Fruit fly (Drosophila melanogaster): ENCODE results near the gene CG5707.

dm6 chr3L:2185630-2186029 lies 6.4 kb downstream of the CG5707 start, which contains the start of gene CG13810:
- TF ChIP-seq CG12155 (GFP tag; optimal IDR thresholded peaks at IDR 0.05) (no peak), bigmax (GFP tag; optimal IDR thresholded peaks at IDR 0.05) (no peak), sim (GFP tag; IDR thresholded peaks at IDR 0.05) (no peak), E2f1 (GFP tag; IDR thresholded peaks at IDR 0.05) (no peak), lola (GFP tag; optimal IDR thresholded peaks at IDR 0.05) (no peak), cas (GFP tag; IDR thresholded peaks at IDR 0.05) (no peak), Fer1 (GFP tag; optimal IDR thresholded peaks at IDR 0.05) (no peak), Ets65A (GFP tag) (no peak), dmrt11E (tag; optimal IDR thresholded peaks at IDR 0.05) (no peak), salm (tag; optimal IDR thresholded peaks at IDR 0.05) (no peak)
